Worm (Caenorhabditis elegans) whole organism, dauer: ENCODE results near the gene cest-33.

ENCODE experiments used
- unc-62 ChIP-seq: sonication (generic microtip); optimal IDR thresholded peaks from 2 replicates; lab custom pipeline; 2017; ENCODE audit warnings: missing biosample characterization, missing genetic modification reagents, missing genetic modification characterization

cest-33 gene

DNA sequence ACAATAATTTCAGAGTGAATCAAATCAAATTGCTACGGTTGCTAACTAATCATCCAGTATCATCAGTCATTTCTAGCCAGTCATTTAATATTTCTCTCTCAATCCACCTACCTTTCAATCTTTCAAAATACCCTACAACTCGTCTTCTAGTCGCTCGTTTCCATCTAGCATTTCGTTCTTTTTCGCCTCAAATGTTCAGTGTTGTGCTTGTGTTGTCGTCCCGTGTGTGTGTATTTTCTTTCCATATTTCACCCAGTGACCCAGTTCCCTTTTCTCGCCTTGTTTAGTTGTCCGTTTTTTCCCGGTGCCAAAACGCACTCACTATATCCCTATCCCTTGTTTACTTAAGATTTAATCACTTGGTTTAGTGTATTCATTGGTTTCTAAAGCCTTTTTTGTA, 3.8 kb downstream of the cest-33 start:
- no peak for TF ChIP-seq unc-62 (GFP tag; lab: Kevin White, UChicago)

DNA sequence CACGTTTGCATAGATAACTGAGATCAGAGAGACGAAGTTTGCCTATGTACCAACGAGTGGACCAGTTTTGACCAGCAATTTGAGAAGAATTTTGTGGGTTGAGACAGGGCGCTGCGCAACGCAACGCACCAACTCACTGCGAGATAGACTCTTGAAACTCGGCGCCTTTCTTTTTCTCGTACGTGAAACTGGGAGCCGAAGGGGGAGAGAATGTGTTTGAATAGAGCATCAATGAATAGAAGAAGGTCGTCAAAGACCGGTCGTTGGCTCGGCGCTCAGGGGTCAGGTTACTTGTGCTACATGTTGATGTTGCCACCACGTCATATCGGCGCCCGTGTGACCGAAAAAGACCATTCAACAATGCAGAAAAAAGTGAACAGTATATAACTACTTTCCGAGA, 5.9 kb downstream of the cest-33 start:
- TF ChIP-seq unc-62 (GFP tag; lab: Kevin White, UChicago), result no peak

DNA sequence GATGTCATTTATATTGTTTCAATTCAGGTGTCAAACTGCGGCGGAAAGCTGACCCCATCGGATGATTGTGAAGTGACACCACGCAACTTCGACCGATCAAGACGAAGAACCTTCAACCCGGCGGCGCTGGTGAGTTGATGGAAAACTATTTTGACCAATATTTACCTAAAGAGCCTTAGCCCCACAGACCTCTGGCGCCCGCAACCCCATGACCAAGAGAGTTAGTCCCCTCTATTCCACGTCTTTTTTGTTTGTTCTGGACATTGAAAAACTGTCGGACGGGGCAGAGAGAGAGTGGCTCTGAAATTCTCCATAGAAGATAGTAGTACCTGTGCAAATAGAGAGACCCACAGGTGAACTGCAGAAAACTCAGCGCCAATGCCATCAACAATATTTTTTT, 6.8 kb downstream of the cest-33 start:
- no peak for TF ChIP-seq unc-62 (GFP tag; lab: Kevin White, UChicago)

DNA sequence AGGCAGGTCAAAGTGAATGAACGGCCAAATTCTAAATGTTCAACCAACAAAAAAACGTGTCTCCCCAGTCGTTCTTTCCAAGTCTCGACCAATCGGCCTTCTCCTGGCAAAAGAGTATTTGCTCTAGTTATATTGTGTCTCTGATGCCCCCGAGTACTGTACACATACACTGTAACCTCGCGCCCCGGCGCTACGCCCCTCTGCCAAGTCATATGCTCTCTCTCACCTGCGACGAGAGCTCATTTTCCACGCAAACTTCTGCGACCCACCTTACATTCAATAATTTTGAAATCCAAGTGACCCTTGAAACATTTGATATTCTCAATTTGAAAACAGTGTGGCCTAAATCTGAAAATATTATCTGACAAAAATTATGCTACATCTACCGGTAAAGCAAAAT, 8.2 kb downstream of the cest-33 start:
- no peak for TF ChIP-seq unc-62 (GFP tag; lab: Kevin White, UChicago)

DNA sequence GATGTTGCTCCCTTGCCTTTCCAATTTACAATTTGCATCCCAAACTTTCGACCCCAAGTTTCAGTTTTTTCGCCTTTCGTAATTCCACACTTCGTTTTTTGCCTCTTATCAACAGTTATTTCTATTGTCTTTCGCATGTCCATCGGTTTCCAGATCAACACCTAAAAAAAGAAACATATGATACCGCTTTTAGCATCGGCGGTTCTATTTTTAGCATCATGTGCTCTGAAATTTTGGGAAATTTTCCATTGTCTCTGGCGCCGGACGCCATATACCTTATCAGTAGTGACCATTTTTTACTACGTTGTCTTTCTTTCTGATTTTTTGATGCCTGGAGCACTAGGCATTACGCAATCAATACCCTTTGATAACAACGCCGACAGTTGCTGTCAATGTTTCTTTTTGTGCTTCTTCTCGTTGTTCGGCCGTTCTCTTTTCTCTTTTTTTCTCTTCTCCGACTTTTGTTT, 9.5 kb downstream of the cest-33 start, which contains the start of gene bcl-11:
Gene bcl-11 (plus strand): TSS at position 51 of the 467 bp plus-strand sequence.
- no peak for TF ChIP-seq unc-62 (GFP tag; lab: Kevin White, UChicago)

DNA sequence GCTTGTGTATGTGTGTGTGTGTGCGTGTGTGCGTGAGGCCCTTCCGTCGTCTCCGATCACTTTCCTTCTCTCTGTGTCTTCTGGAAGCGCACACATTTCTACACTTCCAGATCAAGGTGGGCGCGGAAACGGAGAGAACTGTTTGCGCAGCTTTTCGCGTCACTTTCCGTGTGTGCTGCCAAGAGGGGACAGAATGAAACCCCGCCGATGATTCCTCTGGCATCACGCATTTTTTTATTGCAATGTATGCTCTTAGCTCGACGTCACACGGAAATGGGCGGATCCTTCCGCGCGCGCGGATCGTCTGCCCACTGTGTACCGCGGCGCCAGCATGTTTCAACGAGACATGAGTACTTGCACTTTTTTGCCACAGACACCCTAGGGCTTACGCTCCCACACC, 10.1 kb downstream of the cest-33 start:
- TF ChIP-seq unc-62 (GFP tag; lab: Kevin White, UChicago), result no peak

DNA sequence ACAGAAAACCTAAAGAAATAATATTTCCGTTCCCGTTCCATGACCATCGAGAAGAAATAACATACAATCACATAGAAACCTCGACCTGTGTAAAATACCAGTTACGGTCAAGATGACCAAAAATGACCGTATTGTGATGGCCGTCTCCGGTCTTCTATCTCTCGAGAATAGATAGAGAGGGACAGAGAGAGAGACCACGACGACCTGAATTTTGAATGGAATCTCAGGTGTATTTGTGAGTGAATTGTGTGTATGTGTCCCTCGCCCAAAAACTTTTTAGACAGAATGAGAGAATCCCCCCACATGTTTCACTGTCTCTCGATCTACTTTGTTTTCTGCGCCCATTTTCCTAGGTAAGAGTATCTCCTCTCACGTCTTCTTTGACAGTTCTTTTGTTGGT, 10.7 kb downstream of the cest-33 start:
- no peak for TF ChIP-seq unc-62 (GFP tag; lab: Kevin White, UChicago)

DNA sequence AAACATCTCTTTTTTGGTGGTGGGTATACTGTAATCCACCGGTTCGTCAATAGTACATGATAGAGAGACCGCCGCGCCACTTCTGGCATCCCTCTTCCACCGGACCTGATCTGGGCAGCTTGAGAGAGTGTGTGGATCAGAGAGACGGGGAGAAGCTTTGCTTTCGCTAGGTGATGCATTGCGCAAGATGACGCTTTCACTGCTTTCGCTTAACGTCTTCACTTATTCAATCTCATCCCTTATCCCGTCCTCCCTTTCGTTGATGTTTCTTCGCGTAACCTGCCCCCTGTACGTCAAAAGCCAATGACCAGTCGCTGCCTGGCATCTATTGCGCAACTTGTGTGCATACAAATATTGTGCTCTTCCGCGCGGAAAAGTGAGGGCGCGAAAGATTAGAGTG, 11.3 kb downstream of the cest-33 start:
- TF ChIP-seq unc-62 (GFP tag; lab: Kevin White, UChicago), result no peak

DNA sequence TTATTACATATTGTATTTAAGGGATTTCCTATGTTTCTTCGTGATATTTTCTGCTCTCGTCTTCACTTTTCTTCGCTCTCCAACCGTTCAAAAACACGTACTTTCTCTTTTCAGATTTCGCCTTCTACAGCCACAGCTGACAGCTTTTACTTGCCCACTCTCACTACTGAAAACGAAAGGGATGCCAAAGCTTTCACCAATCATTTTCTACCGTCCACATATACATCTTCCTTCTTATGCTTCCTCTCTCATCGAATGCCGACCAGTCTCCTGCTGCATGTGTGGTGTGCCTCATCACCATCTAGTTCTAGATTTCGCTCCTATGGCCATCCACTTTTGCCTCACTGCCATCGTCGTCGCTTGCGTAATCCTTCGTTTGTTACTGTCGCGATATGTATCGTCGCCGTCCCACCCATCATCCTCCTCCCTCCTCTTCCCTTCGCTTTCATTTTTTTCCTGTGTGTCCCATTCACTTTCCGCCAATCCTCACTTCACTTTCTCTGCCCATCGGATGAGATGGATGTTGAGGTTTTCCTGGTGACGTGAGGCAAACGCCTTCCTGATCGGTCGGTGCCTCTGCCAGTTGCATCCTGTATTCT, 12.2 kb downstream of the cest-33 start:
- no peak for TF ChIP-seq unc-62 (GFP tag; lab: Kevin White, UChicago)

DNA sequence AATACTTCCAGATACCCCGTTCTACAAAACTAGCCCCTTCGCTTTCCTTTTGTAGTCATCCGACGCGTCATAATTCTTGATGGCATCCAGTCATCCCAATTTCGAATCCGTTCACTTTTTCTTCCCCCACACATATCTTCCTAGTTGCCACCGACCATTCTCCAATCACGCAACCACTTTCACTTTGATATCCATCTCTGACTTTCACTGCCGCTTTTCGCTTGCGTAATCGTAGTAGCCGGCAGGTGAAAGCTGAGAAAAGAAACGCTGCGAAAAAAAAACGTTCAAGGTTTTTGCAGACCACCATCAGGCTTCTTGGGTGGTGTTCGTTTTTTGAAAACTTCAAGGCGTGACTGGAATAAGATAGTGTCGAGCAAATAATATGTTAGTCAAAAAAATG, 13.1 kb downstream of the cest-33 start:
- no peak for TF ChIP-seq unc-62 (GFP tag; lab: Kevin White, UChicago)

DNA sequence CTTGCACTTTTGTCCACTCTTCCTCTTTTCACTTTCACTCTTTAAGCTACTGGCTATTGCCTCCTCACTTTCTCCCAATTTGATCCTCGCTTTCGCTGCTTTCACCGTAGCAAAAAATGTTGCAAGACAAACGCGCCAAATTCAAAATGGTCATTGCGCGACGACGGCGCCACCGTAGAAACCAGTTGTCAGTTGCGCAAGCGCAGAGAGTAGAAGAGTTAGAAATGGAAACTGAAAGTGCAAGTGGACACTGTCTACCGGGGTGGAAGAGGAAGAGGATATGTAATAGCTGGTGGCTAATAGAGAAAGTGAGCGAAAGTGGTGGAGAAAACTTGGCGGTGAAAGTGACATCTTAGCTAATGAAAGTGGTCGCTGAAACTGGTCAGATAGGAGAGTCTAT, 14.3 kb downstream of the cest-33 start:
- no peak for TF ChIP-seq unc-62 (GFP tag; lab: Kevin White, UChicago)

DNA sequence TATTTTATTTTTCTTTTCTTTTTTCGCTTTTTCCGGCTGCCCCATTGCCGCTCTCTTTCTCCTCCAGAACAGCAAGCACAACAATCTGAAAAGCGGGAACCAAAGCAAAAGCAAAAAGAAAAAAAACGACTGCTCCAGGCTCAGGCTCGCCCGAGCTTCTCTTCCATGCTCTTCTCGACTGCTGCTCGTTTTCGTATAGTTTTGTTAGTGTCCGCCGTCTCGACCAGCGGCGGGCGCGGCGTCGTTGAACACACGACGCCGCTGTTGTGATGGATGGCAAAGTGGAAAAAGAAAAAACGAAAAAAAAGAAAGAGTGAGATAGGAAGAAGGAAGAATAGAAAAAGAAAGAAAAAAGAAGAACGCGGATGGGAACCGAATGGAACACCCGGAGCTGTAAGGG, 15.4 kb downstream of the cest-33 start:
- no peak for TF ChIP-seq unc-62 (GFP tag; lab: Kevin White, UChicago)

DNA sequence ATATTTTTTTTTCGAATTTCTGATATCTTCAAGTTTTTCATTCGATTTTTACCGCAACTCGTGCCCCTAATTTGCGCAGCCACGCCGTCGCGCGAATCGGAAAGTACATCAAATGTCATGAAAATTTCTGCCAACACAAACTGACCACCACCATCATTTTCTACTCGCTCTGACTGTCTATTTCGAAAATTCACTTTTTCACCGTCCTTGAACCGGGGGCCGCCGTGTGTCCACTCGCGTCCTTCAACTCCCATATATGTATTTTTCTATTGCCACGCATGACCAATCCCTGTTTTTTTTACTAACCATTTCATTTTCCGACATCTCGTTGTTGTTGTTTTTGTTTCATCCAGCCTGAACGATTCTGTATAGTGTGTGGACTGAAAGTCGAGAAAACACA, 15.9 kb downstream of the cest-33 start:
- no peak for TF ChIP-seq unc-62 (GFP tag; lab: Kevin White, UChicago)

DNA sequence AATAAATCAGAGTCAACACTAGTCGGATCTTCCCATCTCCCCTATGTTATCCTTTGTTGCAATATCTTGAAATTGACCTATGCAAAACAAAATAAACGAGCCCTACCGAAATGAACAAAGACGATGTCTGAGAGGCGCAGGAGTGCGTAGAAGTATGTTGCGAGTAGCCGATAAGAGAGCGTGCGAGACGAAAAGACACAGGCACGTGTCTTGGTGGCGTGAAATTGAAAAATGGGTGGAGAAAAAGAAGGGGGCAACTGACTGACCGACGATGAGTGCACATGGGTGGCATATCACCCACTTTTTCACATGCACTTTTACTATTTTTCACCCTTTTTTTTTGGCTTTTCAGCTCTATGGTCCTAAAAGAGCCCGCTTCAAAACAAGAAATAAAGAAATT, 17.3 kb downstream of the cest-33 start:
- no peak for TF ChIP-seq unc-62 (GFP tag; lab: Kevin White, UChicago)

DNA sequence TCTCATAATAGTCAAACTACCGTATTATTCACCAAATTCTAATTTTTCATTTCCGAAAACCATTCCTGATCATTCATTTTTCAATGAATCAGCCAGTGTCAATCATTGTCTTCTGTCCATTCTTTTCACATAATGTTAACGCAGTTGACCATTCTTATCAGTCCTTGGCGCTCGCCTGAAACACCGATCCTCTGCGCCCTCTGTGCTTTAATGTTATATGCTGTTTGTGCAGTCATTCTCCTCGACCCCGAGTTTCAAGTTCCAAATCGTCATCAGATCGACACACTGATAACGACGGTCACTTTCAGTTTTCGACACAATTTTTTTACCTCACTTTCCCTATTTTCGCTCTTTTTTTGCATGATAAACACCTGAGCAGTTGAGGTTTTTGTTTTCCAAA, 18.6 kb downstream of the cest-33 start:
- TF ChIP-seq unc-62 (GFP tag; lab: Kevin White, UChicago), result no peak

DNA sequence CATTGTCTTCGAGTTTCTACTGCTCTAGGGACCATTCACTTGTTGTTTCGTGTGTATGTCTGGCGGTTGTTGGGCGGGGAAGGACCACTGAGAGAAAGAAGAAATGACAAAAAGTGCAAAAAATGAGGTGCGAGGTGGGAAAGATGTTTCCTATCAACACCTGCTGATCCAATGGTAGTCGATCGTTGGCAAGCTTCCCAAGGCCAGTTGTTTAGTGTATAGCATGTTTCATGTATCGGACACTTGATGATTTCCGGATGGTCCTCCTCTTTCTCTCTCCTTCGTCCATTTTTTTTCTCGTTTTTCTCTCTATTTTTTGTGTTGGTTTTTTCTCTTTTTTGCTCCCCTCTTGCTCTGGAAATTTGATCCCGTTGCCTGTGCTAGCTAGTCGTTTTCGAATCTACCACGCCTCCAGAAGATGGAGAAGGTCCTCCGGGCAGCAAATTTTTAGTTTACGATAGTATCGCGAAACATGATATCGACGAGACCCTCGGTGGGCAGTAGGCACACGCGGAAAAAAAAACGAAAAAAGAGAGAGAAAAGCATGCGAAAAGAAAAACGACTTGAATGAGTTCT, 19.3 kb downstream of the cest-33 start:
- no peak for TF ChIP-seq unc-62 (GFP tag; lab: Kevin White, UChicago)

DNA sequence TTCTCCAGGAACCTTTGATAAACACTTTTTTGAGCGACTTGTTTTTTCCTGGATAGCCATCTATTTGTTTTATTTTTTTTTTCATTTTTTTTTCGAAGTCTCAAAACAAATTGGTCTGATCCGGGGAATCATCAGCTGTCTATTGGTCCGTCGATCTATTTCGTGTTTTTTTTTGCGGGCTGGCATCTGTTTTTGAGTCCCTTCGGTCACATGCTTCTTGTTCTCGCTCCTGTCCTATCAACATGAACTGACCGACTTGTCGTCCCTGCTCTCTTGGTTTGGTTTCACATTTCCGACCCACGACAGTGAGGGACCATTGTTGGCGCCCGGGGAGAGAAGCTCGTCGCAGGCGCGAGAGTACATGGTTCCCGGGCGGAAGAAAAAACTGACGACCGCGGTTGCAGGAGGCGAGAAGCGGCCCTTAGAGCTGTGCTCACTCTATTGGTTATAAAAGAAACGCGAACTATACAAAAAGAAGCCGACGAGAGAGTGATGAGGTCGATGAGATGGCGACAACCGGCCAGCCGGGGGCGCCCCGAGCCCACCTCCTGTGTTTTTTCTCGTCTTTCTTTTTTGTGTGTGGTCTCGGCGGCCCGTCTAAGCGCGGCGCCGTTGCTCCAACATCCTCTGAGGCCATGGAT, 20.8 kb downstream of the cest-33 start:
- TF ChIP-seq unc-62 (GFP tag; lab: Kevin White, UChicago), result no peak
